Fruit fly (Drosophila melanogaster) whole organism, embryonic: Measurements from ENCODE around the gene Swip-1.

Experiments used
- Ada2b ChIP-seq: fragments of 200-800 bp; sonication (Bioruptor generic); IDR thresholded peaks from 2 replicates; pipeline ENCODE4 v1.3.6; 2022; ENCODE audit warnings: missing biosample characterization, missing genetic modification characterization
- Aef1 ChIP-seq: fragments of 200-800 bp; sonication (Bioruptor generic); IDR thresholded peaks from 3 replicates; pipeline ENCODE4 v1.3.6; 2022; ENCODE audit warnings: missing biosample characterization, missing genetic modification characterization
- Atf6 ChIP-seq: fragments of 200-800 bp; sonication (Bioruptor generic); IDR thresholded peaks from 2 replicates; pipeline ENCODE4 v1.3.6; 2022; ENCODE audit warnings: missing biosample characterization, missing genetic modification characterization
- CG11695 ChIP-seq: fragments of 200-800 bp; sonication (Bioruptor generic); IDR thresholded peaks from 3 replicates; pipeline ENCODE4 v1.3.6; 2022; ENCODE audit warnings: missing biosample characterization, missing genetic modification characterization
- CG12236 ChIP-seq: fragments of 200-800 bp; sonication (Bioruptor generic); optimal IDR thresholded peaks from 2 replicates; lab custom pipeline; 2016; ENCODE audit warnings: missing biosample characterization, missing genetic modification characterization
- CG12659 ChIP-seq: fragments of 200-800 bp; sonication (Bioruptor generic); optimal IDR thresholded peaks from 3 replicates; lab custom pipeline; 2017; ENCODE audit warnings: mild to moderate bottlenecking, missing biosample characterization, missing genetic modification reagents, missing genetic modification characterization
- CG13296 ChIP-seq: fragments of 200-800 bp; sonication (Bioruptor generic); optimal IDR thresholded peaks from 3 replicates; lab custom pipeline; 2018; ENCODE audit warnings: missing biosample characterization, mild to moderate bottlenecking, missing genetic modification characterization
- CG13424 ChIP-seq: fragments of 200-800 bp; sonication (Bioruptor generic); optimal IDR thresholded peaks from 2 replicates; lab custom pipeline; 2019; ENCODE audit warnings: missing biosample characterization, mild to moderate bottlenecking, missing genetic modification characterization, moderate library complexity
- CG15011 ChIP-seq: fragments of 200-800 bp; sonication (Bioruptor generic); optimal IDR thresholded peaks from 3 replicates; lab custom pipeline; 2018; ENCODE audit warnings: missing biosample characterization, mild to moderate bottlenecking, missing genetic modification characterization
- CG32532 ChIP-seq: fragments of 200-800 bp; sonication (Bioruptor generic); IDR thresholded peaks from 2 replicates; pipeline ENCODE4 v1.3.6; 2022; ENCODE audit warnings: missing biosample characterization, missing genetic modification characterization
- CG32767 ChIP-seq: fragments of 200-800 bp; sonication (Bioruptor generic); IDR thresholded peaks from 2 replicates; pipeline ENCODE4 v1.3.6; 2022; ENCODE audit warnings: missing biosample characterization, missing genetic modification characterization
- CG4404 ChIP-seq: fragments of 200-800 bp; sonication (Bioruptor generic); IDR thresholded peaks from 2 replicates; pipeline ENCODE4 v1.3.6; 2022; ENCODE audit warnings: missing biosample characterization, missing genetic modification characterization
- CG6689 ChIP-seq: fragments of 200-800 bp; sonication (Bioruptor generic); IDR thresholded peaks from 2 replicates; pipeline ENCODE4 v1.3.6; 2022; ENCODE audit warnings: missing biosample characterization, missing genetic modification characterization
- CG7786 ChIP-seq: fragments of 200-800 bp; sonication (Bioruptor generic); optimal IDR thresholded peaks from 2 replicates; lab custom pipeline; 2016; ENCODE audit warnings: missing biosample characterization, missing genetic modification characterization
- CG7963 ChIP-seq: fragments of 200-800 bp; sonication (Bioruptor generic); IDR thresholded peaks from 3 replicates; pipeline ENCODE4 v1.3.6; 2022; ENCODE audit warnings: missing biosample characterization, missing genetic modification characterization; ENCODE audit not compliant: partially characterized antibody
- CG8924 ChIP-seq: fragments of 200-800 bp; optimal IDR thresholded peaks from 3 replicates; lab custom pipeline; 2019; ENCODE audit warnings: missing biosample characterization, mild to moderate bottlenecking, missing genetic modification characterization, moderate library complexity
- D19A ChIP-seq: fragments of 200-800 bp; optimal IDR thresholded peaks from 3 replicates; lab custom pipeline; 2019; ENCODE audit warnings: missing biosample characterization, mild to moderate bottlenecking, missing genetic modification characterization, moderate library complexity
- D19B ChIP-seq: fragments of 200-800 bp; sonication (Bioruptor generic); optimal IDR thresholded peaks from 2 replicates; lab custom pipeline; 2017; ENCODE audit warnings: missing biosample characterization, mild to moderate bottlenecking, missing genetic modification characterization
- Hand ChIP-seq: fragments of 200-800 bp; sonication (Bioruptor generic); optimal IDR thresholded peaks from 2 replicates; lab custom pipeline; 2017; ENCODE audit warnings: mild to moderate bottlenecking, missing biosample characterization, missing genetic modification reagents, missing genetic modification characterization
- Hr51 ChIP-seq, 2 experiments: fragments of 200-800 bp; sonication (Bioruptor generic); optimal IDR thresholded peaks; 2 replicates in 1 of 2; 3 replicates in 1 of 2; lab custom pipeline; 2016 to 2018; ENCODE audit warnings: missing biosample characterization in 2 of 2, missing genetic modification characterization in 2 of 2, mild to moderate bottlenecking in 1 of 2, moderate library complexity in 1 of 2
- Meics ChIP-seq: fragments of 200-800 bp; sonication (Bioruptor generic); optimal IDR thresholded peaks from 2 replicates; lab custom pipeline; 2017; ENCODE audit warnings: missing biosample characterization, mild to moderate bottlenecking, missing genetic modification characterization
- Nf-YA ChIP-seq: fragments of 200-800 bp; sonication (Bioruptor generic); IDR thresholded peaks from 2 replicates; pipeline ENCODE4 v1.3.6; 2022; ENCODE audit warnings: missing biosample characterization, missing genetic modification characterization
- Nf-YB ChIP-seq: fragments of 200-800 bp; sonication (Bioruptor generic); optimal IDR thresholded peaks from 3 replicates; lab custom pipeline; 2019; ENCODE audit warnings: missing biosample characterization, mild to moderate bottlenecking, missing genetic modification characterization, moderate library complexity
- PHDP ChIP-seq: fragments of 200-800 bp; sonication (Bioruptor generic); optimal IDR thresholded peaks from 3 replicates; lab custom pipeline; 2018; ENCODE audit warnings: missing biosample characterization, mild to moderate bottlenecking, missing genetic modification characterization, moderate library complexity
- Sox100B ChIP-seq: fragments of 200-800 bp; sonication (Bioruptor generic); optimal IDR thresholded peaks from 3 replicates; lab custom pipeline; 2018; ENCODE audit warnings: missing biosample characterization, mild to moderate bottlenecking, missing genetic modification characterization
- Taf1 ChIP-seq: fragments of 200-800 bp; sonication (Bioruptor generic); IDR thresholded peaks from 2 replicates; pipeline ENCODE4 v1.3.6; 2022; ENCODE audit warnings: missing biosample characterization, missing genetic modification characterization
- Xbp1 ChIP-seq: fragments of 200-800 bp; sonication (Bioruptor generic); optimal IDR thresholded peaks from 3 replicates; lab custom pipeline; 2016; ENCODE audit warnings: missing biosample characterization, mild to moderate bottlenecking, missing genetic modification characterization
- ab ChIP-seq: fragments of 200-800 bp; sonication (Bioruptor generic); optimal IDR thresholded peaks from 2 replicates; lab custom pipeline; 2016; ENCODE audit warnings: missing biosample characterization, missing genetic modification characterization
- bab2 ChIP-seq: fragments of 200-800 bp; sonication (Bioruptor generic); optimal IDR thresholded peaks from 2 replicates; lab custom pipeline; 2016; ENCODE audit warnings: missing biosample characterization, missing genetic modification characterization
- crp ChIP-seq, 2 experiments: fragments of 200-800 bp; sonication (Bioruptor generic); optimal IDR thresholded peaks; 2 replicates in 1 of 2; 3 replicates in 1 of 2; lab custom pipeline; 2017; ENCODE audit warnings: missing biosample characterization in 2 of 2, missing genetic modification characterization in 2 of 2, mild to moderate bottlenecking in 1 of 2, moderate library complexity in 1 of 2
- cwo ChIP-seq: fragments of 200-800 bp; sonication (Bioruptor generic); optimal IDR thresholded peaks from 3 replicates; lab custom pipeline; 2017; ENCODE audit warnings: missing biosample characterization, missing genetic modification characterization, mild to moderate bottlenecking, moderate library complexity, missing genetic modification reagents
- dysf ChIP-seq: fragments of 200-800 bp; sonication (Bioruptor generic); IDR thresholded peaks from 3 replicates; pipeline ENCODE4 v1.3.6; 2022; ENCODE audit warnings: missing biosample characterization, missing genetic modification characterization
- eve ChIP-seq, 2 experiments: fragments of >200 bp; optimal IDR thresholded peaks; 2 replicates each; lab custom pipeline; 2017; ENCODE audit warnings: missing biosample characterization in 2 of 2, missing genetic modification characterization in 2 of 2
- fd3F ChIP-seq: fragments of 200-800 bp; sonication (Bioruptor generic); optimal IDR thresholded peaks from 2 replicates; lab custom pipeline; 2018; ENCODE audit warnings: missing biosample characterization, mild to moderate bottlenecking, missing genetic modification characterization, moderate library complexity
- gem ChIP-seq: fragments of 200-800 bp; sonication (Bioruptor generic); optimal IDR thresholded peaks from 2 replicates; lab custom pipeline; 2019; ENCODE audit warnings: missing biosample characterization, mild to moderate bottlenecking, missing genetic modification characterization, moderate library complexity
- hth ChIP-seq: fragments of >200 bp; optimal IDR thresholded peaks from 2 replicates; lab custom pipeline; 2017; ENCODE audit warnings: inconsistent platforms
- kah ChIP-seq: fragments of 200-800 bp; sonication (Bioruptor generic); optimal IDR thresholded peaks from 2 replicates; lab custom pipeline; 2018; ENCODE audit warnings: missing biosample characterization, mild to moderate bottlenecking, missing genetic modification characterization
- lab ChIP-seq: fragments of 200-800 bp; sonication (Bioruptor generic); optimal IDR thresholded peaks from 3 replicates; lab custom pipeline; 2017; ENCODE audit warnings: missing biosample characterization, missing genetic modification characterization, mild to moderate bottlenecking, moderate library complexity, missing genetic modification reagents
- nmo ChIP-seq: fragments of 200-800 bp; sonication (Bioruptor generic); optimal IDR thresholded peaks from 2 replicates; lab custom pipeline; 2018; ENCODE audit warnings: missing biosample characterization, mild to moderate bottlenecking, missing genetic modification characterization, moderate library complexity
- org-1 ChIP-seq: fragments of 200-800 bp; sonication (Bioruptor generic); optimal IDR thresholded peaks from 2 replicates; lab custom pipeline; 2017; ENCODE audit warnings: missing biosample characterization, missing genetic modification characterization
- phol ChIP-seq: fragments of 200-800 bp; sonication (Bioruptor generic); optimal IDR thresholded peaks from 3 replicates; lab custom pipeline; 2018; ENCODE audit warnings: missing biosample characterization, mild to moderate bottlenecking, missing genetic modification characterization, moderate library complexity
- sc ChIP-seq, 3 experiments: fragments of >200 bp in 2 of 3; fragments of 200-800 bp in 1 of 3; sonication (Bioruptor generic) in 1 of 3; optimal IDR thresholded peaks; 2 replicates in 2 of 3; 3 replicates in 1 of 3; lab custom pipeline; 2017; ENCODE audit warnings: mild to moderate bottlenecking in 1 of 3, missing biosample characterization in 1 of 3, missing genetic modification characterization in 1 of 3, missing genetic modification reagents in 1 of 3
- sd ChIP-seq: fragments of 200-800 bp; sonication (Bioruptor generic); optimal IDR thresholded peaks from 3 replicates; lab custom pipeline; 2018; ENCODE audit warnings: missing biosample characterization, mild to moderate bottlenecking, missing genetic modification characterization, moderate library complexity
- sim ChIP-seq: fragments of 200-800 bp; sonication (Bioruptor generic); IDR thresholded peaks from 2 replicates; pipeline ENCODE4 v1.3.6; 2022; ENCODE audit warnings: missing biosample characterization, missing genetic modification characterization
- tgo ChIP-seq: fragments of 200-800 bp; sonication (Bioruptor generic); IDR thresholded peaks from 3 replicates; pipeline ENCODE4 v1.3.6; 2022; ENCODE audit warnings: missing biosample characterization, missing genetic modification characterization
- unpg ChIP-seq: fragments of 200-800 bp; sonication (Bioruptor generic); optimal IDR thresholded peaks from 3 replicates; lab custom pipeline; 2018; ENCODE audit warnings: missing biosample characterization, mild to moderate bottlenecking, missing genetic modification characterization, moderate library complexity
- vvl ChIP-seq: fragments of 200-800 bp; sonication (Bioruptor generic); IDR thresholded peaks from 2 replicates; pipeline ENCODE4 v1.3.6; 2022; ENCODE audit warnings: missing biosample characterization, missing genetic modification characterization

Gene Swip-1

dm6 chr2L:18965367-18966213 lies 21.5 kb downstream of the Swip-1 start (continued):
- TF ChIP-seq dysf (peak; percentile 71), CG15011 (peak; percentile 72), ab (no peak), Aef1 (GFP tag; lab: Robert Waterston, UW) (peak; percentile 9; the same call in 1 of the 3 replicates), Taf1 (peak; percentile 56), Nf-YA (GFP tag; lab: Robert Waterston, UW) (no peak), Ada2b (GFP tag; lab: Robert Waterston, UW) (peak; percentile 18; the same call in 1 of the 2 replicates), phol (tag; lab: Kevin White, UChicago) (peak; percentile 37), cwo (GFP tag; lab: Kevin White, UChicago) (peak; percentile 43), eve (GFP tag; optimal IDR thresholded peaks at IDR 0.05; lab: Kevin White, UChicago) (no peak), Atf6 (peak; percentile 57; the same call in 1 of the 2 replicates), Sox100B (GFP tag; lab: Kevin White, UChicago) (peak; percentile 28), CG12236 (no peak), Hand (no peak), unpg (GFP tag; lab: Kevin White, UChicago) (peak; percentile 45), CG6689 (peak; percentile 45; the same call in 1 of the 2 replicates), lab (GFP tag; lab: Kevin White, UChicago) (peak; percentile 59), CG13296 (GFP tag; lab: Kevin White, UChicago) (peak; percentile 34), CG7786 (no peak), CG7963 (no peak), tgo (GFP tag; lab: Robert Waterston, UW) (peak; percentile 52; the same call in 2 of the 3 replicates), Nf-YB (peak; percentile 37), CG32532 (GFP tag; lab: Robert Waterston, UW) (0 out of 2 replicates have a peak, but pooled peaks have one; percentile 47), CG13424 (tag; lab: Kevin White, UChicago) (peak; percentile 31), CG32767 (0 out of 2 replicates have a peak, but pooled peaks have one; percentile 32), nmo (GFP tag; lab: Kevin White, UChicago) (peak; percentile 26), crp (GFP tag; optimal IDR thresholded peaks at IDR 0.05; lab: Kevin White, UChicago) (peak in 1 of 2 experiments; percentile 5), Xbp1 (GFP tag; lab: Kevin White, UChicago) (no peak), Meics (GFP tag; lab: Kevin White, UChicago) (peak; percentile 53), sd (tag; lab: Kevin White, UChicago) (peak; percentile 70), sim (GFP tag; lab: Robert Waterston, UW) (no peak), org-1 (no peak), PHDP (tag; lab: Kevin White, UChicago) (peak; percentile 64), CG11695 (GFP tag; lab: Robert Waterston, UW) (peak; percentile 60; the same call in 2 of the 3 replicates), kah (GFP tag; lab: Kevin White, UChicago) (peak; percentile 75), fd3F (GFP tag; lab: Kevin White, UChicago) (peak; percentile 43), D19B (GFP tag; lab: Kevin White, UChicago) (peak; percentile 98), Hr51 (GFP tag; optimal IDR thresholded peaks at IDR 0.05; lab: Kevin White, UChicago) (peak in 1 of 2 experiments; percentile 44), CG12659 (GFP tag; lab: Kevin White, UChicago) (no peak), sc (optimal IDR thresholded peaks at IDR 0.05; lab: Kevin White, UChicago) (no peak), sc (GFP tag; optimal IDR thresholded peaks at IDR 0.05; lab: Kevin White, UChicago) (no peak), CG4404 (GFP tag; lab: Robert Waterston, UW) (peak; percentile 16; the same call in 1 of the 2 replicates), D19A (tag; lab: Kevin White, UChicago) (peak; percentile 21), gem (tag; lab: Kevin White, UChicago) (peak; percentile 64), vvl (GFP tag; lab: Robert Waterston, UW) (0 out of 2 replicates have a peak, but pooled peaks have one; percentile 44), hth (no peak), bab2 (GFP tag; lab: Kevin White, UChicago) (no peak), CG8924 (no peak)
